Fruit fly (Drosophila melanogaster): ENCODE results near the gene CG9795.

The CG9795 gene

DNA sequence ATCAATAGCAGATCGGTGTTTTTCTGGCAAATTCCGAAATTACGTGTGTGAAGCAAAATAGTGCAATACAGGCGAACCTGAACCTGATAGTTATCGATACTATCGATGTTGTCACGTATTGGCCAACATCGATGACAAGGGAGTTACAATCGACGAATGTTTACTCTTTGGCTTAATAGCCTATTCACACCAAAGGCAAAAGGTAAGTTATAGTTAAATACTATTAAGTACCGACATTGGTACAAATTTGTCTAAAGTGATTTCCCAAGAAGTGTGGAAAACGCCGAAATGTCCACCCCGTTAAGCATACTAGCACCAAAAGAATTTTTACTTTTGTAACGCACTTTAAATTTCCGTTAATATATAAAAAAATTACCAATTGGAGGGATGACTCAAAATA lies 14.5 kb downstream of the CG9795 start, which contains the start of gene CG9776:
Gene CG9776 (minus strand): TSS at position 108 of the 400 bp plus-strand sequence.
- no peak for TF ChIP-seq Ets21C (GFP tag; optimal IDR thresholded peaks at IDR 0.05)
- TF ChIP-seq Hr39 (GFP tag; optimal IDR thresholded peaks at IDR 0.05) = peak; percentile 70
- TF ChIP-seq CG8319 (GFP tag; optimal IDR thresholded peaks at IDR 0.05) = peak; percentile 9
- TF ChIP-seq Lpt (GFP tag; optimal IDR thresholded peaks at IDR 0.05) = no peak
- no peak for TF ChIP-seq ss (GFP tag; optimal IDR thresholded peaks at IDR 0.05)
- no peak for TF ChIP-seq CG6808 (GFP tag; optimal IDR thresholded peaks at IDR 0.05)
- TF ChIP-seq CG7368 (GFP tag; optimal IDR thresholded peaks at IDR 0.05) = no peak
- TF ChIP-seq Hr38 (GFP tag; optimal IDR thresholded peaks at IDR 0.05) = no peak
- peak; percentile 25; the same call in 1 of the 2 replicates for TF ChIP-seq CG11294 (GFP tag; IDR thresholded peaks at IDR 0.05)
- TF ChIP-seq CG10669 (GFP tag; optimal IDR thresholded peaks at IDR 0.05) = no peak
- TF ChIP-seq CG11902 (GFP tag; optimal IDR thresholded peaks at IDR 0.05) = peak; percentile 25
- TF ChIP-seq Sox102F (GFP tag; optimal IDR thresholded peaks at IDR 0.05) = no peak
- no peak for TF ChIP-seq acj6 (GFP tag; optimal IDR thresholded peaks at IDR 0.05)
- TF ChIP-seq salr (GFP tag; optimal IDR thresholded peaks at IDR 0.05) = no peak
- no peak for TF ChIP-seq Blimp-1 (GFP tag; optimal IDR thresholded peaks at IDR 0.05)
- TF ChIP-seq cyc (GFP tag; optimal IDR thresholded peaks at IDR 0.05) = peak; percentile 69
- TF ChIP-seq dsx (GFP tag; optimal IDR thresholded peaks at IDR 0.05; ENCODE audit: poor library complexity, severe bottlenecking) = no peak
- no peak for TF ChIP-seq spab (GFP tag; optimal IDR thresholded peaks at IDR 0.05)
- TF ChIP-seq CG6854 (GFP tag; optimal IDR thresholded peaks at IDR 0.05) = no peak
- no peak for TF ChIP-seq CG6276 (GFP tag; optimal IDR thresholded peaks at IDR 0.05)
- TF ChIP-seq CG32006 (GFP tag; optimal IDR thresholded peaks at IDR 0.05) = no peak
- no peak for TF ChIP-seq net (GFP tag; optimal IDR thresholded peaks at IDR 0.05)
- TF ChIP-seq CG8119 (GFP tag; IDR thresholded peaks at IDR 0.05) = no peak
- TF ChIP-seq Eip78C (GFP tag) = no peak
- TF ChIP-seq OdsH (GFP tag; optimal IDR thresholded peaks at IDR 0.05) = no peak
- no peak for TF ChIP-seq CG1621 (tag; optimal IDR thresholded peaks at IDR 0.05)
- no peak for TF ChIP-seq Met (GFP tag; optimal IDR thresholded peaks at IDR 0.05)
- no peak for TF ChIP-seq pdm3 (GFP tag; optimal IDR thresholded peaks at IDR 0.05)
- no peak for TF ChIP-seq CG8632 (GFP tag; optimal IDR thresholded peaks at IDR 0.05)
- TF ChIP-seq Smox (GFP tag; optimal IDR thresholded peaks at IDR 0.05) = no peak
- TF ChIP-seq CG10631 (GFP tag; optimal IDR thresholded peaks at IDR 0.05) = no peak
- TF ChIP-seq CG3032 (tag; optimal IDR thresholded peaks at IDR 0.05) = peak; percentile 54
- TF ChIP-seq lz (GFP tag; optimal IDR thresholded peaks at IDR 0.05) = peak; percentile 45
- no peak for TF ChIP-seq Eip75B (GFP tag; optimal IDR thresholded peaks at IDR 0.05)
- no peak for TF ChIP-seq CG16779 (tag; optimal IDR thresholded peaks at IDR 0.05)
- no peak for TF ChIP-seq Hr4 (GFP tag; optimal IDR thresholded peaks at IDR 0.05)
- no peak for TF ChIP-seq achi (GFP tag; optimal IDR thresholded peaks at IDR 0.05)
- no peak for TF ChIP-seq CG6163 (GFP tag; IDR thresholded peaks at IDR 0.05)
- no peak for TF ChIP-seq Ets96B (tag; optimal IDR thresholded peaks at IDR 0.05)
- no peak for TF ChIP-seq CG15336 (GFP tag; IDR thresholded peaks at IDR 0.05)
- no peak for TF ChIP-seq svp (GFP tag)
- peak; percentile 60 for TF ChIP-seq CG31627 (GFP tag; optimal IDR thresholded peaks at IDR 0.05)
- TF ChIP-seq eg (GFP tag; IDR thresholded peaks at IDR 0.05) = no peak
- no peak for TF ChIP-seq CG4318 (GFP tag; optimal IDR thresholded peaks at IDR 0.05)
- no peak for TF ChIP-seq Gug (GFP tag; IDR thresholded peaks at IDR 0.05)
- no peak for TF ChIP-seq CG3919 (GFP tag; optimal IDR thresholded peaks at IDR 0.05)
- no peak for TF ChIP-seq CG11762 (GFP tag; optimal IDR thresholded peaks at IDR 0.05; ENCODE audit: insufficient read depth)
- TF ChIP-seq Eip93F (GFP tag; optimal IDR thresholded peaks at IDR 0.05) = no peak
- peak; percentile 20 for TF ChIP-seq fd59A (GFP tag; optimal IDR thresholded peaks at IDR 0.05)
- TF ChIP-seq esn (GFP tag; optimal IDR thresholded peaks at IDR 0.05) = peak; percentile 52
- TF ChIP-seq dac (GFP tag; optimal IDR thresholded peaks at IDR 0.05) = no peak
- no peak for TF ChIP-seq vri (GFP tag; optimal IDR thresholded peaks at IDR 0.05)
- TF ChIP-seq CG6792 (GFP tag; optimal IDR thresholded peaks at IDR 0.05) = no peak
